Worm (Caenorhabditis elegans) whole organism, L4 larva: ENCODE results near the gene F20D6.1.

Experiments used
- F49E8.2 ChIP-seq: sonication (generic microtip); optimal IDR thresholded peaks from 2 replicates; lab custom pipeline; 2016; ENCODE audit warnings: missing compliant biosample characterization, mild to moderate bottlenecking, missing genetic modification characterization, borderline replicate concordance
- R02D3.7 ChIP-seq: fragments of 150-350 bp; sonication (generic microtip); optimal IDR thresholded peaks from 3 replicates; lab custom pipeline; 2014; ENCODE audit warnings: missing biosample characterization, missing genetic modification characterization
- aha-1 ChIP-seq: fragments of 150-350 bp; peaks from one replicate; lab custom pipeline; 2014; ENCODE audit warnings: missing biosample characterization, missing genetic modification characterization
- ceh-82 ChIP-seq: sonication (generic microtip); optimal IDR thresholded peaks from 2 replicates; lab custom pipeline; 2017; ENCODE audit warnings: missing biosample characterization, missing genetic modification characterization
- daf-12 ChIP-seq: fragments of 150-350 bp; optimal IDR thresholded peaks from 2 replicates; lab custom pipeline; 2014; ENCODE audit warnings: missing biosample characterization, missing genetic modification reagents, missing genetic modification characterization
- egl-43 ChIP-seq: fragments of 200-800 bp; sonication (Bioruptor generic); IDR thresholded peaks from 2 replicates; pipeline ENCODE4 v1.3.6; 2022; ENCODE audit warnings: missing genetic modification reagents, missing genetic modification characterization, missing compliant biosample characterization
- hif-1 ChIP-seq, 2 experiments: sonication (generic microtip); optimal IDR thresholded peaks; 2 replicates each; lab custom pipeline; 2016 to 2017; ENCODE audit warnings: missing compliant biosample characterization in 2 of 2, missing genetic modification characterization in 2 of 2, missing genetic modification reagents in 2 of 2, missing genotype in 2 of 2, mild to moderate bottlenecking in 1 of 2
- madf-5 ChIP-seq, 2 experiments: fragments of 200-800 bp; sonication (Bioruptor generic); IDR thresholded peaks; 2 replicates each; pipeline ENCODE4 v1.3.6; 2022; ENCODE audit warnings: missing compliant biosample characterization in 2 of 2, missing genetic modification characterization in 2 of 2
- nhr-11 ChIP-seq: fragments of 150-350 bp; optimal IDR thresholded peaks from 2 replicates; lab custom pipeline; 2014; ENCODE audit warnings: missing biosample characterization, missing genetic modification characterization
- nhr-25 ChIP-seq: sonication (generic microtip); optimal IDR thresholded peaks from 2 replicates; lab custom pipeline; 2017; ENCODE audit warnings: missing genetic modification characterization, mild to moderate bottlenecking, missing compliant biosample characterization, antibody characterized with exemption, moderate library complexity, borderline replicate concordance; ENCODE audit not compliant: insufficient read depth
- tra-1 ChIP-seq: fragments of 200-800 bp; sonication (Bioruptor generic); IDR thresholded peaks from 2 replicates; pipeline ENCODE4 v1.3.6; 2022; ENCODE audit warnings: missing genetic modification reagents, missing genetic modification characterization, missing compliant biosample characterization

ce11 chrV:8213868-8214267 lies 23.3 kb downstream of the F20D6.1 start, which contains the start of gene K07C11.7:
- TF ChIP-seq tra-1 (GFP tag; lab: Robert Waterston, UW) (no peak), nhr-11 (no peak), nhr-25 (tag; lab: Kevin White, UChicago) (no peak), egl-43 (GFP tag; lab: Robert Waterston, UW) (no peak), hif-1 (tag; optimal IDR thresholded peaks at IDR 0.05; lab: Kevin White, UChicago) (no peak), R02D3.7 (tag; lab: Kevin White, UChicago) (no peak), madf-5 (GFP tag; IDR thresholded peaks at IDR 0.05; lab: Robert Waterston, UW) (no peak), aha-1 (tag; lab: Kevin White, UChicago) (no peak), ceh-82 (tag; lab: Kevin White, UChicago) (no peak), F49E8.2 (tag; lab: Kevin White, UChicago) (no peak), daf-12 (tag; lab: Kevin White, UChicago) (no peak)
